Fruit fly (Drosophila melanogaster): ENCODE data around the gene CG2260.

CG2260 gene

DNA sequence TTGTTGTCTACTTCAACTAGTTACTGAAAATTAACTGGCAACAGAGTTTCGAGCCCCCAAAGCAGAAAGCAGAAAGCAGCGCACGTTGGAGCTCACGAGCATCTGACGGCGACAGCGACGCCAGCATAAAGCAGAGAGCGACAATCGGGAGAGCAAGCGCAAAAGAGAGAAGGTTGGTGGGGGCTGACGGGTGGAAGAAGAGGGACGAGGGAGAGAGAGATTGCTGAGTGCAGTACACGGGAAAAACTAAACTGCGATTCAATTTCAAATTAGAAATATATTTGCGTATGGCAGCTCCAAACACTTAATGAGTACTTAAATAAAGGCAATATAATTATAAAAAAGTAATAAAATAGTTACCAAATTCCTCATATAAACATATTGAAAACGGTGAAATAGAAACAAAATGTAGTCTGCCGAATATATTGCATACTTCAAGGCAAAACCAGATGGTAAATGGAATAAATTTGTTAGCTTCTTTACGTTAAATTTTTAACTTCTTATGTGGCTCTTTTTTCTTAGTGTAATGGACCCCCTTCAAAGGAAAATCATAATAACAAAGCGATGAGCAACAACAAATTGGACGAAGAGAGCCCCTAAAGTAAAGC is 28.8 kb downstream of the CG2260 start (continued):
- TF ChIP-seq her (GFP tag; optimal IDR thresholded peaks at IDR 0.05) (peak; percentile 57), tx (GFP tag; optimal IDR thresholded peaks at IDR 0.05) (peak; percentile 57), cg (GFP tag; optimal IDR thresholded peaks at IDR 0.05) (no peak), vvl (GFP tag; IDR thresholded peaks at IDR 0.05) (peak; percentile 91), Xrp1 (GFP tag; IDR thresholded peaks at IDR 0.05) (peak; percentile 93), jigr1 (GFP tag; IDR thresholded peaks at IDR 0.05) (peak; percentile 90), Sox100B (GFP tag; optimal IDR thresholded peaks at IDR 0.05) (peak; percentile 97), CG2678 (tag; optimal IDR thresholded peaks at IDR 0.05) (peak; percentile 98), CG13424 (tag; optimal IDR thresholded peaks at IDR 0.05) (peak; percentile 98), dmrt11E (tag; optimal IDR thresholded peaks at IDR 0.05) (peak; percentile 88), br (optimal IDR thresholded peaks at IDR 0.05) (no peak), luna (GFP tag; optimal IDR thresholded peaks at IDR 0.05) (peak; percentile 35), bbx (GFP tag; IDR thresholded peaks at IDR 0.05; ENCODE audit: partially characterized antibody) (no peak), sna (GFP tag; IDR thresholded peaks at IDR 0.05; ENCODE audit: partially characterized antibody) (no peak), Optix (GFP tag; IDR thresholded peaks at IDR 0.05) (peak; percentile 49; the same call in 1 of the 3 replicates), CG12236 (GFP tag; optimal IDR thresholded peaks at IDR 0.05) (peak; percentile 61), btn (GFP tag; optimal IDR thresholded peaks at IDR 0.05) (peak; percentile 6), CG17568 (GFP tag; optimal IDR thresholded peaks at IDR 0.05) (peak; percentile 90), psq (GFP tag; optimal IDR thresholded peaks at IDR 0.05) (peak; percentile 87), amos (GFP tag; IDR thresholded peaks at IDR 0.05; ENCODE audit: partially characterized antibody) (no peak), Lpt (GFP tag; optimal IDR thresholded peaks at IDR 0.05) (no peak), CG10543 (GFP tag; optimal IDR thresholded peaks at IDR 0.05) (peak; percentile 97), Spps (tag; optimal IDR thresholded peaks at IDR 0.05) (peak; percentile 83), CG1602 (GFP tag; optimal IDR thresholded peaks at IDR 0.05) (peak; percentile 93), Scr (GFP tag; IDR thresholded peaks at IDR 0.05; ENCODE audit: partially characterized antibody) (no peak), CG7963 (GFP tag; IDR thresholded peaks at IDR 0.05; ENCODE audit: partially characterized antibody) (no peak), CG3726 (GFP tag; IDR thresholded peaks at IDR 0.05) (peak; percentile 67; the same call in 1 of the 3 replicates), CG6791 (GFP tag; IDR thresholded peaks at IDR 0.05; ENCODE audit: partially characterized antibody) (no peak), odd (GFP tag; optimal IDR thresholded peaks at IDR 0.05) (peak; percentile 93), Dip2 (GFP tag; IDR thresholded peaks at IDR 0.05) (no peak), Hr39 (optimal IDR thresholded peaks at IDR 0.05) (no peak), Ravus (GFP tag; IDR thresholded peaks at IDR 0.05) (peak; percentile 79), Chrac-16 (GFP tag; optimal IDR thresholded peaks at IDR 0.05) (peak; percentile 92), Xbp1 (GFP tag; optimal IDR thresholded peaks at IDR 0.05) (peak; percentile 94), E2f1 (GFP tag; IDR thresholded peaks at IDR 0.05) (peak; percentile 93), CG11696 (GFP tag; IDR thresholded peaks at IDR 0.05) (peak; percentile 57; the same call in 1 of the 2 replicates), CG12769 (tag; optimal IDR thresholded peaks at IDR 0.05) (peak; percentile 81), CG4282 (GFP tag; optimal IDR thresholded peaks at IDR 0.05) (peak; percentile 54), CG11504 (tag; optimal IDR thresholded peaks at IDR 0.05) (peak; percentile 96), hkb (optimal IDR thresholded peaks at IDR 0.05) (no peak), hkb (GFP tag; IDR thresholded peaks at IDR 0.05) (peak; percentile 95), lbe (GFP tag; optimal IDR thresholded peaks at IDR 0.05) (peak; percentile 60), caup (GFP tag; optimal IDR thresholded peaks at IDR 0.05; ENCODE audit: severe bottlenecking) (peak; percentile 92), Mes4 (GFP tag; optimal IDR thresholded peaks at IDR 0.05) (peak; percentile 57), croc (GFP tag; conservative IDR thresholded peaks at IDR 0.05) (peak; percentile 90), CG9727 (GFP tag; optimal IDR thresholded peaks at IDR 0.05) (peak; percentile 96), CG10209 (GFP tag; optimal IDR thresholded peaks at IDR 0.05) (peak; percentile 95), vnd (GFP tag; IDR thresholded peaks at IDR 0.05; ENCODE audit: partially characterized antibody) (no peak), grn (GFP tag; optimal IDR thresholded peaks at IDR 0.05) (peak; percentile 52), Abd-B (GFP tag; optimal IDR thresholded peaks at IDR 0.05) (peak; percentile 92)

Measured in whole organism, embryonic.